Fruit fly (Drosophila melanogaster): ENCODE measurements around the gene rtet.

rtet gene

dm6 chr3R:21118784-21119183 lies 10.5 kb downstream of the rtet start, which contains the start of gene Bdbt (continued):
- TF ChIP-seq Dad (GFP tag; optimal IDR thresholded peaks at IDR 0.05): peak; percentile 14
- TF ChIP-seq Hmx (GFP tag; optimal IDR thresholded peaks at IDR 0.05): no peak
- no peak for TF ChIP-seq crol (GFP tag; IDR thresholded peaks at IDR 0.05)
- peak; percentile 47 for TF ChIP-seq CG12659 (GFP tag; optimal IDR thresholded peaks at IDR 0.05)
- TF ChIP-seq CG5180 (GFP tag; optimal IDR thresholded peaks at IDR 0.05): no peak
- peak; percentile 6 for TF ChIP-seq CG8944 (GFP tag; optimal IDR thresholded peaks at IDR 0.05)
- no peak for TF ChIP-seq Abd-B (GFP tag; optimal IDR thresholded peaks at IDR 0.05)
- TF ChIP-seq NfI (GFP tag; optimal IDR thresholded peaks at IDR 0.05): peak; percentile 10
- TF ChIP-seq CG1603 (tag; optimal IDR thresholded peaks at IDR 0.05): no peak
- no peak for TF ChIP-seq tin (GFP tag; optimal IDR thresholded peaks at IDR 0.05)
- peak; percentile 82 for TF ChIP-seq bbx (GFP tag; IDR thresholded peaks at IDR 0.05; ENCODE audit: partially characterized antibody)
- no peak for TF ChIP-seq CG15073 (GFP tag; optimal IDR thresholded peaks at IDR 0.05)
- TF ChIP-seq CG30431 (GFP tag; optimal IDR thresholded peaks at IDR 0.05): no peak
- peak; percentile 59 for TF ChIP-seq CG32532 (GFP tag; IDR thresholded peaks at IDR 0.05)
- peak; percentile 77 for TF ChIP-seq row (GFP tag; IDR thresholded peaks at IDR 0.05)
- peak; percentile 28 for TF ChIP-seq Hr3 (GFP tag; optimal IDR thresholded peaks at IDR 0.05)
- no peak for TF ChIP-seq so (GFP tag; IDR thresholded peaks at IDR 0.05)
- no peak for TF ChIP-seq CG16863 (GFP tag; optimal IDR thresholded peaks at IDR 0.05)
- no peak for TF ChIP-seq wek (GFP tag; optimal IDR thresholded peaks at IDR 0.05)
- TF ChIP-seq chn (GFP tag; optimal IDR thresholded peaks at IDR 0.05): no peak
- TF ChIP-seq CG13894 (tag; optimal IDR thresholded peaks at IDR 0.05): no peak
- 0 out of 2 replicates have a peak, but pooled peaks have one; percentile 22 for TF ChIP-seq hbn (GFP tag; IDR thresholded peaks at IDR 0.05; ENCODE audit: partially characterized antibody)
- no peak for TF ChIP-seq CG17359 (tag; optimal IDR thresholded peaks at IDR 0.05)
- TF ChIP-seq rib (GFP tag; IDR thresholded peaks at IDR 0.05): peak; percentile 42; the same call in 1 of the 2 replicates
- no peak for TF ChIP-seq fd102C (GFP tag; optimal IDR thresholded peaks at IDR 0.05)
- no peak for TF ChIP-seq CHES-1-like (GFP tag; optimal IDR thresholded peaks at IDR 0.05)
- no peak for TF ChIP-seq Adf1 (GFP tag; IDR thresholded peaks at IDR 0.05)
- TF ChIP-seq phol (tag; optimal IDR thresholded peaks at IDR 0.05): peak; percentile 35
- TF ChIP-seq Neu2 (GFP tag; optimal IDR thresholded peaks at IDR 0.05; ENCODE audit: borderline replicate concordance): no peak
- peak; percentile 79 for TF ChIP-seq CG13287 (GFP tag; IDR thresholded peaks at IDR 0.05; ENCODE audit: partially characterized antibody)
- TF ChIP-seq Dp (GFP tag; optimal IDR thresholded peaks at IDR 0.05): peak; percentile 39
- TF ChIP-seq kni (GFP tag; optimal IDR thresholded peaks at IDR 0.05): no peak
- TF ChIP-seq CG34224 (GFP tag; IDR thresholded peaks at IDR 0.05; ENCODE audit: partially characterized antibody): peak; percentile 74
- peak; percentile 34 for TF ChIP-seq CG9797 (GFP tag; optimal IDR thresholded peaks at IDR 0.05)
- TF ChIP-seq slbo (GFP tag; IDR thresholded peaks at IDR 0.05): peak; percentile 68
- TF ChIP-seq CG17186 (GFP tag; optimal IDR thresholded peaks at IDR 0.05): peak; percentile 16
- TF ChIP-seq prd (optimal IDR thresholded peaks at IDR 0.05): no peak
- peak; percentile 14; the same call in 1 of the 3 replicates for TF ChIP-seq prd (GFP tag; IDR thresholded peaks at IDR 0.05)
- TF ChIP-seq ems (GFP tag; optimal IDR thresholded peaks at IDR 0.05): peak; percentile 35
- TF ChIP-seq amos (GFP tag; IDR thresholded peaks at IDR 0.05; ENCODE audit: partially characterized antibody): peak; percentile 68
- TF ChIP-seq Ravus (GFP tag; IDR thresholded peaks at IDR 0.05): no peak
- TF ChIP-seq CG3281 (GFP tag; optimal IDR thresholded peaks at IDR 0.05): no peak
- TF ChIP-seq Dref (GFP tag; IDR thresholded peaks at IDR 0.05): peak; percentile 9; the same call in 1 of the 2 replicates
- TF ChIP-seq dati (GFP tag; IDR thresholded peaks at IDR 0.05): no peak
- TF ChIP-seq CG4617 (GFP tag; optimal IDR thresholded peaks at IDR 0.05; ENCODE audit: borderline replicate concordance): no peak
- peak; percentile 91 for TF ChIP-seq CG7357 (GFP tag; IDR thresholded peaks at IDR 0.05)
- peak; percentile 60 for TF ChIP-seq NFAT (GFP tag; IDR thresholded peaks at IDR 0.05)
- TF ChIP-seq jigr1 (GFP tag; IDR thresholded peaks at IDR 0.05): no peak
- peak; percentile 52 for TF ChIP-seq CG9932 (GFP tag; IDR thresholded peaks at IDR 0.05)
- TF ChIP-seq CG33213 (GFP tag; optimal IDR thresholded peaks at IDR 0.05): peak; percentile 27
- TF ChIP-seq seq (GFP tag; IDR thresholded peaks at IDR 0.05): no peak
